Worm (Caenorhabditis elegans) whole organism, L3 larva: ENCODE data around the gene npr-10.

Source experiments
- R02D3.7 ChIP-seq: fragments of 150-350 bp; optimal IDR thresholded peaks from 2 replicates; lab custom pipeline; 2014; ENCODE audit warnings: missing biosample characterization, missing genetic modification characterization
- ZK546.5 ChIP-seq: sonication (generic microtip); optimal IDR thresholded peaks from 2 replicates; lab custom pipeline; 2017; ENCODE audit warnings: missing biosample characterization, missing genetic modification characterization
- aly-2 ChIP-seq: fragments of 150-350 bp; optimal IDR thresholded peaks from 2 replicates; lab custom pipeline; 2014; ENCODE audit warnings: missing biosample characterization, missing genetic modification characterization
- ama-1 ChIP-seq: fragments of 150-350 bp; optimal IDR thresholded peaks from 2 replicates; lab custom pipeline; 2018
- ceh-28 ChIP-seq: fragments of 150-350 bp; optimal IDR thresholded peaks from 2 replicates; lab custom pipeline; 2014; ENCODE audit warnings: missing biosample characterization, missing genetic modification reagents, missing genetic modification characterization
- ceh-82 ChIP-seq: fragments of 150-350 bp; optimal IDR thresholded peaks from 2 replicates; lab custom pipeline; 2014; ENCODE audit warnings: missing biosample characterization, missing genetic modification characterization
- ceh-9 ChIP-seq: sonication (generic microtip); optimal IDR thresholded peaks from 2 replicates; lab custom pipeline; 2018; ENCODE audit warnings: missing biosample characterization, missing genetic modification characterization
- daf-12 ChIP-seq: fragments of 150-350 bp; optimal IDR thresholded peaks from 2 replicates; lab custom pipeline; 2014; ENCODE audit warnings: missing biosample characterization, missing genetic modification reagents, missing genetic modification characterization
- egl-27 ChIP-seq: sonication (generic microtip); optimal IDR thresholded peaks from 4 replicates; lab custom pipeline; 2017; ENCODE audit warnings: missing biosample characterization, missing genetic modification reagents, missing genetic modification characterization
- egl-5 ChIP-seq: fragments of 150-350 bp; optimal IDR thresholded peaks from 2 replicates; lab custom pipeline; 2017; ENCODE audit warnings: missing biosample characterization, missing genetic modification reagents, missing genetic modification characterization, inconsistent platforms
- elt-1 ChIP-seq: fragments of 150-350 bp; optimal IDR thresholded peaks from 2 replicates; lab custom pipeline; 2014; ENCODE audit warnings: missing biosample characterization, missing genetic modification characterization
- elt-2 ChIP-seq: sonication (generic microtip); optimal IDR thresholded peaks from 2 replicates; lab custom pipeline; 2016; ENCODE audit warnings: missing genetic modification reagents, mild to moderate bottlenecking, missing genetic modification characterization, missing compliant biosample characterization
- elt-3 ChIP-seq, 3 experiments: fragments of 150-350 bp in 1 of 3; sonication (generic microtip) in 2 of 3; optimal IDR thresholded peaks; 2 replicates in 2 of 3; 4 replicates in 1 of 3; lab custom pipeline; 2014 to 2017; ENCODE audit warnings: missing biosample characterization in 3 of 3, missing genetic modification characterization in 3 of 3
- eor-1 ChIP-seq, 2 experiments: fragments of 150-350 bp; optimal IDR thresholded peaks; 2 replicates each; lab custom pipeline; 2014 to 2018; ENCODE audit warnings: missing biosample characterization in 2 of 2, missing genetic modification characterization in 2 of 2
- fkh-10 ChIP-seq: sonication (generic microtip); optimal IDR thresholded peaks from 2 replicates; lab custom pipeline; 2017; ENCODE audit warnings: missing biosample characterization, missing genetic modification reagents, missing genetic modification characterization
- fkh-2 ChIP-seq: fragments of 150-350 bp; optimal IDR thresholded peaks from 2 replicates; lab custom pipeline; 2014; ENCODE audit warnings: missing biosample characterization, missing genetic modification reagents, missing genetic modification characterization
- hmg-11 ChIP-seq: sonication (generic microtip); optimal IDR thresholded peaks from 2 replicates; lab custom pipeline; 2016; ENCODE audit warnings: missing genetic modification characterization, missing compliant biosample characterization
- jun-1 ChIP-seq: fragments of 150-350 bp; optimal IDR thresholded peaks from 2 replicates; lab custom pipeline; 2014; ENCODE audit warnings: missing biosample characterization, missing genetic modification reagents, missing genetic modification characterization
- lin-15B ChIP-seq: fragments of 150-350 bp; optimal IDR thresholded peaks from 2 replicates; lab custom pipeline; 2014; ENCODE audit warnings: missing biosample characterization, missing genetic modification characterization
- lin-39 ChIP-seq: fragments of 150-350 bp; optimal IDR thresholded peaks from 2 replicates; lab custom pipeline; 2018; ENCODE audit warnings: missing biosample characterization, missing genetic modification reagents, missing genetic modification characterization
- lsy-12 ChIP-seq: sonication (generic microtip); optimal IDR thresholded peaks from 2 replicates; lab custom pipeline; 2016; ENCODE audit warnings: mild to moderate bottlenecking, missing genetic modification characterization, missing compliant biosample characterization
- mdl-1 ChIP-seq: fragments of 150-350 bp; optimal IDR thresholded peaks from 2 replicates; lab custom pipeline; 2014; ENCODE audit warnings: missing biosample characterization, missing genetic modification characterization
- mml-1 ChIP-seq: fragments of 150-350 bp; sonication (generic microtip); optimal IDR thresholded peaks from 3 replicates; lab custom pipeline; 2014; ENCODE audit warnings: missing biosample characterization, missing genetic modification characterization
- nfya-1 ChIP-seq: sonication (generic microtip); optimal IDR thresholded peaks from 2 replicates; lab custom pipeline; 2017; ENCODE audit warnings: missing genetic modification characterization, mild to moderate bottlenecking, missing compliant biosample characterization, antibody characterized with exemption, moderate library complexity; ENCODE audit not compliant: insufficient read depth
- nhr-11 ChIP-seq: fragments of 150-350 bp; optimal IDR thresholded peaks from 2 replicates; lab custom pipeline; 2014; ENCODE audit warnings: missing biosample characterization, missing genetic modification characterization
- nhr-12 ChIP-seq: fragments of 150-350 bp; optimal IDR thresholded peaks from 2 replicates; lab custom pipeline; 2014; ENCODE audit warnings: missing biosample characterization, missing genetic modification characterization
- nhr-23 ChIP-seq: fragments of 150-350 bp; optimal IDR thresholded peaks from 2 replicates; lab custom pipeline; 2014; ENCODE audit warnings: missing biosample characterization, missing genetic modification reagents, missing genetic modification characterization
- nhr-25 ChIP-seq: sonication (generic microtip); optimal IDR thresholded peaks from 2 replicates; lab custom pipeline; 2017; ENCODE audit warnings: missing biosample characterization, missing genetic modification characterization
- nhr-28 ChIP-seq: fragments of 150-350 bp; optimal IDR thresholded peaks from 2 replicates; lab custom pipeline; 2014; ENCODE audit warnings: missing biosample characterization, missing genetic modification characterization
- nhr-43 ChIP-seq: sonication (generic microtip); optimal IDR thresholded peaks from 2 replicates; lab custom pipeline; 2016; ENCODE audit warnings: mild to moderate bottlenecking, missing genetic modification characterization, missing compliant biosample characterization; ENCODE audit not compliant: poor library complexity, severe bottlenecking
- nhr-76 ChIP-seq: fragments of 150-350 bp; sonication (generic microtip); optimal IDR thresholded peaks from 5 replicates; lab custom pipeline; 2014; ENCODE audit warnings: missing biosample characterization, missing genetic modification characterization
- pha-4 ChIP-seq: fragments of 150-350 bp; optimal IDR thresholded peaks from 2 replicates; lab custom pipeline; 2014; ENCODE audit warnings: missing biosample characterization, missing genetic modification reagents, missing genetic modification characterization
- pqm-1 ChIP-seq: fragments of 150-350 bp; optimal IDR thresholded peaks from 2 replicates; lab custom pipeline; 2017; ENCODE audit warnings: missing biosample characterization, missing genetic modification characterization, inconsistent platforms
- sea-2 ChIP-seq: fragments of 150-350 bp; sonication (generic microtip); optimal IDR thresholded peaks from 4 replicates; lab custom pipeline; 2014; ENCODE audit warnings: missing biosample characterization, missing genetic modification reagents, missing genetic modification characterization
- skn-1 ChIP-seq: fragments of 150-350 bp; optimal IDR thresholded peaks from 2 replicates; lab custom pipeline; 2014; ENCODE audit warnings: missing biosample characterization, missing genetic modification characterization
- snpc-4 ChIP-seq: fragments of 150-350 bp; optimal IDR thresholded peaks from 2 replicates; lab custom pipeline; 2014; ENCODE audit warnings: missing biosample characterization, missing genetic modification characterization
- tbx-2 ChIP-seq: sonication (generic microtip); optimal IDR thresholded peaks from 2 replicates; lab custom pipeline; 2016; ENCODE audit warnings: mild to moderate bottlenecking, missing genetic modification characterization, missing compliant biosample characterization
- unc-39 ChIP-seq: sonication (generic microtip); optimal IDR thresholded peaks from 4 replicates; lab custom pipeline; 2017; ENCODE audit warnings: missing biosample characterization, missing genetic modification characterization
- unc-62 ChIP-seq: fragments of 150-350 bp; sonication (generic microtip); optimal IDR thresholded peaks from 4 replicates; lab custom pipeline; 2014; ENCODE audit warnings: missing biosample characterization, missing genetic modification reagents, missing genetic modification characterization
- ztf-11 ChIP-seq: fragments of 150-350 bp; optimal IDR thresholded peaks from 2 replicates; lab custom pipeline; 2014; ENCODE audit warnings: missing biosample characterization, missing genetic modification characterization
- ztf-4 ChIP-seq: fragments of 150-350 bp; optimal IDR thresholded peaks from 2 replicates; lab custom pipeline; 2014; ENCODE audit warnings: missing biosample characterization, missing genetic modification characterization

The npr-10 gene

ce11 chrX:13061366-13061765 is 28.9 kb upstream of the npr-10 start:
- no peak for TF ChIP-seq elt-2 (tag; lab: Kevin White, UChicago)
- TF ChIP-seq pha-4 = no peak
- no peak for TF ChIP-seq nhr-43
- no peak for TF ChIP-seq sea-2 (GFP tag; lab: Kevin White, UChicago)
- TF ChIP-seq R02D3.7 (tag; lab: Kevin White, UChicago) = no peak

- TF ChIP-seq pqm-1 (tag; lab: Kevin White, UChicago) = peak; percentile 51
- TF ChIP-seq elt-2 (tag; lab: Kevin White, UChicago) = peak; percentile 88
- peak; percentile 6 for TF ChIP-seq jun-1 (tag; lab: Kevin White, UChicago)
- no peak for TF ChIP-seq nhr-12 (tag; lab: Kevin White, UChicago)
- no peak for TF ChIP-seq mml-1 (tag; lab: Kevin White, UChicago)
- peak; percentile 11 for TF ChIP-seq skn-1 (tag; lab: Kevin White, UChicago)
- TF ChIP-seq fkh-10 (GFP tag; lab: Kevin White, UChicago) = no peak
- TF ChIP-seq lsy-12 = no peak
- TF ChIP-seq pha-4 = peak; percentile 78
- TF ChIP-seq ZK546.5 (tag; lab: Kevin White, UChicago) = no peak
- TF ChIP-seq, all 47 proteins: peak for 5
Observed at ce11 chrX:13059984-13060383, 27.5 kb upstream of the npr-10 start.

ce11 chrX:13055560-13055959 is 23.1 kb upstream of the npr-10 start, which contains the start of gene K03A11.6:
Gene K03A11.6, plus strand, starts transcription at chrX:13055860.
- TF ChIP-seq aly-2 = no peak
- TF ChIP-seq egl-27 (tag; lab: Kevin White, UChicago) = no peak
- no peak for TF ChIP-seq fkh-2
- no peak for TF ChIP-seq unc-62 (GFP tag; lab: Kevin White, UChicago)
- no peak for TF ChIP-seq ztf-4
- no peak for TF ChIP-seq ZK546.5 (tag; lab: Kevin White, UChicago)
- TF ChIP-seq hmg-11 (tag; lab: Kevin White, UChicago) = no peak
- no peak for TF ChIP-seq R02D3.7 (tag; lab: Kevin White, UChicago)
- TF ChIP-seq ztf-11 (tag; lab: Kevin White, UChicago) = no peak
- no peak for TF ChIP-seq nhr-23

ce11 chrX:13051405-13051804 is 18.9 kb upstream of the npr-10 start, which contains the start of gene K03A11.1:
Gene K03A11.1, plus strand, starts transcription at chrX:13051705.
- TF ChIP-seq egl-5 (tag; lab: Kevin White, UChicago) (no peak), tbx-2 (tag; lab: Kevin White, UChicago) (no peak), nhr-28 (tag; lab: Kevin White, UChicago) (no peak), nhr-76 (no peak), mdl-1 (tag; lab: Kevin White, UChicago) (no peak), ceh-9 (tag; lab: Kevin White, UChicago) (no peak), fkh-2 (no peak), ztf-4 (no peak), elt-1 (tag; lab: Kevin White, UChicago) (no peak), snpc-4 (tag; lab: Kevin White, UChicago) (no peak), pha-4 (no peak), elt-3 (tag; optimal IDR thresholded peaks at IDR 0.05; lab: Kevin White, UChicago) (no peak), fkh-10 (GFP tag; lab: Kevin White, UChicago) (no peak), nhr-12 (tag; lab: Kevin White, UChicago) (no peak), ama-1 (lab: Kevin White, UChicago) (no peak)

ce11 chrX:13048258-13048657 is 15.7 kb upstream of the npr-10 start, which contains the start of gene C53C7.3:
Gene C53C7.3, plus strand, starts transcription at chrX:13048558.
- TF ChIP-seq daf-12 (no peak), nhr-23 (no peak), ZK546.5 (tag; lab: Kevin White, UChicago) (no peak), unc-39 (tag; lab: Kevin White, UChicago) (no peak), ztf-4 (no peak)

- TF ChIP-seq nhr-25 (tag; lab: Kevin White, UChicago) (peak; percentile 33), unc-62 (GFP tag; lab: Kevin White, UChicago) (peak; percentile 61), tbx-2 (tag; lab: Kevin White, UChicago) (peak; percentile 80), skn-1 (tag; lab: Kevin White, UChicago) (peak; percentile 90), hmg-11 (tag; lab: Kevin White, UChicago) (peak; percentile 93), pqm-1 (tag; lab: Kevin White, UChicago) (peak; percentile 51), eor-1 (tag; optimal IDR thresholded peaks at IDR 0.05; lab: Kevin White, UChicago) (peak in 1 of 2 experiments; percentile 46), ceh-82 (tag; lab: Kevin White, UChicago) (peak; percentile 89), lin-15B (peak; percentile 19), nhr-43 (peak; percentile 82), ceh-28 (tag; lab: Kevin White, UChicago) (peak; percentile 81), sea-2 (GFP tag; lab: Kevin White, UChicago) (peak; percentile 76), jun-1 (tag; lab: Kevin White, UChicago) (peak; percentile 93), lin-39 (peak; percentile 78), ztf-4 (peak; percentile 46), pha-4 (peak; percentile 68), lsy-12 (peak; percentile 75), nfya-1 (tag; lab: Kevin White, UChicago) (peak; percentile 79), elt-2 (tag; lab: Kevin White, UChicago) (peak; percentile 69), R02D3.7 (tag; lab: Kevin White, UChicago) (peak; percentile 67), egl-5 (tag; lab: Kevin White, UChicago) (peak; percentile 64), nhr-11 (tag; lab: Kevin White, UChicago) (peak; percentile 54)
Observed at ce11 chrX:13046324-13046723, 13.8 kb upstream of the npr-10 start.
